Fruit fly (Drosophila melanogaster) whole organism, embryonic: Measurements from ENCODE around the gene Cpr31A.

Source experiments
- Asciz ChIP-seq: fragments of 200-800 bp; sonication (Bioruptor generic); optimal IDR thresholded peaks from 2 replicates; lab custom pipeline; 2017; ENCODE audit warnings: missing biosample characterization, mild to moderate bottlenecking, missing genetic modification characterization, missing genetic modification reagents
- B-H1 ChIP-seq: fragments of 200-800 bp; sonication (Bioruptor generic); IDR thresholded peaks from 3 replicates; pipeline ENCODE4 v1.3.6; 2022; ENCODE audit warnings: missing biosample characterization, missing genetic modification characterization
- BEAF-32 ChIP-seq: fragments of 200-800 bp; sonication (Bioruptor generic); optimal IDR thresholded peaks from 3 replicates; lab custom pipeline; 2017; ENCODE audit warnings: missing biosample characterization, missing genetic modification characterization, mild to moderate bottlenecking, moderate library complexity, missing genetic modification reagents
- CG1024 ChIP-seq: fragments of 200-800 bp; sonication (Bioruptor generic); IDR thresholded peaks from 2 replicates; pipeline ENCODE4 v1.3.6; 2022; ENCODE audit warnings: missing biosample characterization, missing genetic modification characterization
- CG10366 ChIP-seq: fragments of 200-800 bp; sonication (Bioruptor generic); IDR thresholded peaks from 2 replicates; pipeline ENCODE4 v1.3.6; 2022; ENCODE audit warnings: missing biosample characterization, missing genetic modification characterization
- CG10543 ChIP-seq: fragments of 200-800 bp; sonication (Bioruptor generic); optimal IDR thresholded peaks from 3 replicates; lab custom pipeline; 2017; ENCODE audit warnings: missing biosample characterization, mild to moderate bottlenecking, missing genetic modification characterization, moderate library complexity
- CG10654 ChIP-seq: fragments of 200-800 bp; sonication (Bioruptor generic); optimal IDR thresholded peaks from 2 replicates; lab custom pipeline; 2016; ENCODE audit warnings: missing biosample characterization, missing genetic modification characterization
- CG11093 ChIP-seq: fragments of 200-800 bp; sonication (Bioruptor generic); IDR thresholded peaks from 3 replicates; pipeline ENCODE4 v1.3.6; 2022; ENCODE audit warnings: missing biosample characterization, missing genetic modification characterization
- CG11696 ChIP-seq: fragments of 200-800 bp; sonication (Bioruptor generic); IDR thresholded peaks from 2 replicates; pipeline ENCODE4 v1.3.6; 2022; ENCODE audit warnings: missing biosample characterization, missing genetic modification characterization
- CG12219 ChIP-seq: fragments of 200-800 bp; sonication (Bioruptor generic); optimal IDR thresholded peaks from 3 replicates; lab custom pipeline; 2018; ENCODE audit warnings: missing biosample characterization, mild to moderate bottlenecking, missing genetic modification characterization
- CG12942 ChIP-seq: fragments of 200-800 bp; sonication (Bioruptor generic); optimal IDR thresholded peaks from 3 replicates; lab custom pipeline; 2016; ENCODE audit warnings: missing biosample characterization, missing genetic modification characterization
- CG1602 ChIP-seq: fragments of 200-800 bp; sonication (Bioruptor generic); optimal IDR thresholded peaks from 3 replicates; lab custom pipeline; 2016; ENCODE audit warnings: missing biosample characterization, missing genetic modification characterization
- CG17385 ChIP-seq: fragments of 200-800 bp; sonication (Bioruptor generic); optimal IDR thresholded peaks from 3 replicates; lab custom pipeline; 2018; ENCODE audit warnings: missing biosample characterization, mild to moderate bottlenecking, missing genetic modification characterization
- CG17912 ChIP-seq: fragments of 200-800 bp; sonication (Bioruptor generic); optimal IDR thresholded peaks from 2 replicates; lab custom pipeline; 2018; ENCODE audit warnings: missing biosample characterization, mild to moderate bottlenecking, missing genetic modification characterization
- CG2116 ChIP-seq: fragments of 200-800 bp; sonication (Bioruptor generic); optimal IDR thresholded peaks from 3 replicates; lab custom pipeline; 2018; ENCODE audit warnings: missing biosample characterization, mild to moderate bottlenecking, missing genetic modification characterization
- CG2678 ChIP-seq: fragments of 200-800 bp; sonication (Bioruptor generic); optimal IDR thresholded peaks from 3 replicates; lab custom pipeline; 2019; ENCODE audit warnings: missing biosample characterization, mild to moderate bottlenecking, missing genetic modification characterization, moderate library complexity
- CG2875 ChIP-seq: fragments of 200-800 bp; sonication (Bioruptor generic); optimal IDR thresholded peaks from 2 replicates; lab custom pipeline; 2017; ENCODE audit warnings: missing biosample characterization, mild to moderate bottlenecking, missing genetic modification characterization, missing genetic modification reagents
- CG3726 ChIP-seq: fragments of 200-800 bp; sonication (Bioruptor generic); IDR thresholded peaks from 3 replicates; pipeline ENCODE4, ENCODE4 v1.3.6; 2022; ENCODE audit warnings: missing biosample characterization, missing genetic modification characterization
- CG3847 ChIP-seq: fragments of 200-800 bp; sonication (Bioruptor generic); IDR thresholded peaks from 2 replicates; pipeline ENCODE4 v1.3.6; 2022; ENCODE audit warnings: missing biosample characterization, missing genetic modification characterization
- CG42726 ChIP-seq: fragments of 200-800 bp; sonication (Bioruptor generic); IDR thresholded peaks from 2 replicates; pipeline ENCODE4 v1.3.6; 2022; ENCODE audit warnings: missing biosample characterization, missing genetic modification characterization; ENCODE audit not compliant: partially characterized antibody
- CG6683 ChIP-seq: fragments of 200-800 bp; sonication (Bioruptor generic); optimal IDR thresholded peaks from 2 replicates; lab custom pipeline; 2017; ENCODE audit warnings: missing biosample characterization, mild to moderate bottlenecking, missing genetic modification characterization, missing genetic modification reagents
- CG6854 ChIP-seq: fragments of 200-800 bp; sonication (Bioruptor generic); optimal IDR thresholded peaks from 3 replicates; lab custom pipeline; 2017; ENCODE audit warnings: missing biosample characterization, mild to moderate bottlenecking, missing genetic modification characterization
- CG7987 ChIP-seq: fragments of 200-800 bp; sonication (Bioruptor generic); optimal IDR thresholded peaks from 2 replicates; lab custom pipeline; 2018; ENCODE audit warnings: missing biosample characterization, mild to moderate bottlenecking, missing genetic modification characterization, moderate library complexity
- CG8089 ChIP-seq: fragments of 200-800 bp; sonication (Bioruptor generic); optimal IDR thresholded peaks from 3 replicates; lab custom pipeline; 2016; ENCODE audit warnings: missing biosample characterization, missing genetic modification characterization
- CG8388 ChIP-seq: fragments of 200-800 bp; sonication (Bioruptor generic); optimal IDR thresholded peaks from 2 replicates; lab custom pipeline; 2019; ENCODE audit warnings: missing biosample characterization, mild to moderate bottlenecking, missing genetic modification characterization, moderate library complexity
- Camta ChIP-seq: fragments of 200-800 bp; sonication (Bioruptor generic); optimal IDR thresholded peaks from 2 replicates; lab custom pipeline; 2016; ENCODE audit warnings: missing biosample characterization, missing genetic modification characterization
- Chrac-16 ChIP-seq: fragments of 200-800 bp; sonication (Bioruptor generic); optimal IDR thresholded peaks from 3 replicates; lab custom pipeline; 2016; ENCODE audit warnings: missing biosample characterization, missing genetic modification characterization
- D19A ChIP-seq: fragments of 200-800 bp; optimal IDR thresholded peaks from 3 replicates; lab custom pipeline; 2019; ENCODE audit warnings: missing biosample characterization, mild to moderate bottlenecking, missing genetic modification characterization, moderate library complexity
- Fer2 ChIP-seq: fragments of 200-800 bp; sonication (Bioruptor generic); optimal IDR thresholded peaks from 2 replicates; lab custom pipeline; 2018; ENCODE audit warnings: missing biosample characterization, mild to moderate bottlenecking, missing genetic modification characterization, moderate library complexity
- Hmx ChIP-seq: fragments of 200-800 bp; sonication (Bioruptor generic); optimal IDR thresholded peaks from 2 replicates; lab custom pipeline; 2016; ENCODE audit warnings: missing biosample characterization, missing genetic modification characterization
- Kr ChIP-seq: fragments of 200-800 bp; sonication (Bioruptor generic); optimal IDR thresholded peaks from 2 replicates; lab custom pipeline; 2017; ENCODE audit warnings: missing biosample characterization, mild to moderate bottlenecking, missing genetic modification characterization
- MTF-1 ChIP-seq: fragments of 200-800 bp; sonication (Bioruptor generic); optimal IDR thresholded peaks from 2 replicates; lab custom pipeline; 2018; ENCODE audit warnings: missing biosample characterization, mild to moderate bottlenecking, missing genetic modification characterization, borderline replicate concordance
- Nf-YA ChIP-seq: fragments of 200-800 bp; sonication (Bioruptor generic); IDR thresholded peaks from 2 replicates; pipeline ENCODE4 v1.3.6; 2022; ENCODE audit warnings: missing biosample characterization, missing genetic modification characterization
- PHDP ChIP-seq: fragments of 200-800 bp; sonication (Bioruptor generic); optimal IDR thresholded peaks from 3 replicates; lab custom pipeline; 2018; ENCODE audit warnings: missing biosample characterization, mild to moderate bottlenecking, missing genetic modification characterization, moderate library complexity
- Pdp1 ChIP-seq, 2 experiments: fragments of 200-800 bp; sonication (Bioruptor generic); optimal IDR thresholded peaks; 3 replicates each; lab custom pipeline; 2016; ENCODE audit warnings: missing biosample characterization in 2 of 2, missing genetic modification characterization in 2 of 2, mild to moderate bottlenecking in 1 of 2, moderate library complexity in 1 of 2
- Spps ChIP-seq: fragments of 200-800 bp; sonication (Bioruptor generic); optimal IDR thresholded peaks from 2 replicates; lab custom pipeline; 2018; ENCODE audit warnings: missing biosample characterization, mild to moderate bottlenecking, missing genetic modification characterization
- Ssrp ChIP-seq: fragments of 200-800 bp; sonication (Bioruptor generic); optimal IDR thresholded peaks from 2 replicates; lab custom pipeline; 2018; ENCODE audit warnings: missing biosample characterization, mild to moderate bottlenecking, missing genetic modification characterization, moderate library complexity
- ase ChIP-seq: fragments of 200-800 bp; sonication (Bioruptor generic); IDR thresholded peaks from 3 replicates; pipeline ENCODE4 v1.3.6; 2022; ENCODE audit warnings: missing biosample characterization, missing genetic modification characterization
- az2 ChIP-seq: fragments of 200-800 bp; sonication (Bioruptor generic); optimal IDR thresholded peaks from 3 replicates; lab custom pipeline; 2016; ENCODE audit warnings: missing biosample characterization, missing genetic modification characterization
- dysf ChIP-seq: fragments of 200-800 bp; sonication (Bioruptor generic); IDR thresholded peaks from 3 replicates; pipeline ENCODE4 v1.3.6; 2022; ENCODE audit warnings: missing biosample characterization, missing genetic modification characterization
- fd102C ChIP-seq: fragments of 200-800 bp; sonication (Bioruptor generic); optimal IDR thresholded peaks from 2 replicates; lab custom pipeline; 2018; ENCODE audit warnings: missing biosample characterization, mild to moderate bottlenecking, missing genetic modification characterization, moderate library complexity
- jumu ChIP-seq: fragments of 200-800 bp; sonication (Bioruptor generic); optimal IDR thresholded peaks from 3 replicates; lab custom pipeline; 2016; ENCODE audit warnings: missing biosample characterization, missing genetic modification characterization
- lmd ChIP-seq: fragments of 200-800 bp; sonication (Bioruptor generic); IDR thresholded peaks from 2 replicates; pipeline ENCODE4 v1.3.6; 2022; ENCODE audit warnings: missing biosample characterization, missing genetic modification characterization
- peb ChIP-seq: fragments of 200-800 bp; sonication (Bioruptor generic); IDR thresholded peaks from 2 replicates; pipeline ENCODE4 v1.3.6; 2022; ENCODE audit warnings: missing biosample characterization, missing genetic modification characterization
- run ChIP-seq: fragments of 200-800 bp; sonication (Bioruptor generic); optimal IDR thresholded peaks from 3 replicates; lab custom pipeline; 2018; ENCODE audit warnings: missing biosample characterization, mild to moderate bottlenecking, missing genetic modification characterization
- scrt ChIP-seq: fragments of 200-800 bp; sonication (Bioruptor generic); optimal IDR thresholded peaks from 2 replicates; lab custom pipeline; 2018; ENCODE audit warnings: missing biosample characterization, mild to moderate bottlenecking, missing genetic modification characterization, moderate library complexity
- sqz ChIP-seq: fragments of 200-800 bp; sonication (Bioruptor generic); optimal IDR thresholded peaks from 3 replicates; lab custom pipeline; 2018; ENCODE audit warnings: missing biosample characterization, mild to moderate bottlenecking, missing genetic modification characterization
- trh ChIP-seq: fragments of 200-800 bp; sonication (Bioruptor generic); optimal IDR thresholded peaks from 2 replicates; lab custom pipeline; 2016; ENCODE audit warnings: missing biosample characterization, missing genetic modification characterization

Cpr31A gene

DNA sequence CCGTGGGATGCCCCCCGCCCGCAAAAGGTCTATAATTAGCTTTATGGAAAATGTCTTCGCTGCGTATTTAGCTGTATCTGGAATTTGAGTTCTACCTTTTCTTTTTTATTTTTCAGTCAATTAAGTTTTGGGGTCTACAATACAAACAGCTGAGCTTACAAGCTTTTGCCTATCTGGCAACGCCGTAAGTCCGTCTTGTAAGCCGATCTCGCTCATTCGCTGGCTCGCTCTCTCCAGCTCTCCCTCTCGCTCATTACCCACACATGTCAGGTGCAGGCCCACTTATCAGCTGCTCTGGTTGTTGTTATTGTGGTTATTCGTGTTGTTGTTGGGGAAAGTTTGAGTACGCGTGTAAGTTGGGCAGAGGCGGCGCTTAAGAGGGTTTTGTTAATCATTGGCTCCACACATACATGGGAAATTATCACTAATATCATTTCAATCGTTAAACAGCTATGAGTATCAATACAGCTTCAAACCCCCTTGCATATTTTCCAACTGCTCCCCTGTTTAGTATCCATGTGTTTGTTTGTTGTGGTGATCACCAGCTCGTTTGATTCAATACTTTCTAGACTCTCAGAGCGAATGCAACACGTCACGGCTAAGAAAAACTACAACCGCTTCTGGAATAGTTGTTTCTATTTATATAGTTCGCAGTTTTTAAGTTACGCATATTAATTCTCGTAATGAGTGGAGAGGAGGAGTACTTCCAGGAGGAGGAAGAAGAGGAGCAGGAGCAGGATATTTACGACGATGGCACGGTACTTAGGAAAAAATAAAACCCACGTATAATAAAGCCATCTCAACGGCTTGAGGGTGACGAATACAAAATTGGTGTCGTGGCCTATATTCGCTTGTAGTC lies 44.0 kb upstream of the Cpr31A start (continued):
- TF ChIP-seq ase (GFP tag; lab: Robert Waterston, UW) (peak; percentile 97), CG8388 (GFP tag; lab: Kevin White, UChicago) (peak; percentile 90), BEAF-32 (no peak), CG17385 (GFP tag; lab: Kevin White, UChicago) (peak; percentile 93), Camta (peak; percentile 96), PHDP (tag; lab: Kevin White, UChicago) (peak; percentile 97), CG10543 (GFP tag; lab: Kevin White, UChicago) (peak; percentile 92), CG2116 (GFP tag; lab: Kevin White, UChicago) (peak; percentile 62), trh (GFP tag; lab: Kevin White, UChicago) (peak; percentile 86), Chrac-16 (peak; percentile 98), Asciz (GFP tag; lab: Kevin White, UChicago) (peak; percentile 91), fd102C (GFP tag; lab: Kevin White, UChicago) (peak; percentile 1), dysf (peak; percentile 98), sqz (GFP tag; lab: Kevin White, UChicago) (peak; percentile 88), B-H1 (GFP tag; lab: Robert Waterston, UW) (peak; percentile 96), CG6683 (GFP tag; lab: Kevin White, UChicago) (peak; percentile 90), CG1602 (GFP tag; lab: Kevin White, UChicago) (peak; percentile 96), CG3847 (GFP tag; lab: Robert Waterston, UW) (peak; percentile 98), CG10654 (GFP tag; lab: Kevin White, UChicago) (peak; percentile 95), D19A (tag; lab: Kevin White, UChicago) (peak; percentile 91), Kr (GFP tag; lab: Kevin White, UChicago) (no peak), Spps (tag; lab: Kevin White, UChicago) (peak; percentile 89), CG7987 (peak; percentile 95), CG11093 (GFP tag; lab: Robert Waterston, UW) (peak; percentile 96), CG6854 (GFP tag; lab: Kevin White, UChicago) (peak; percentile 91), scrt (GFP tag; lab: Kevin White, UChicago) (peak; percentile 91), CG1024 (peak; percentile 91), CG12219 (GFP tag; lab: Kevin White, UChicago) (peak; percentile 97), CG8089 (peak; percentile 96), run (peak; percentile 89), az2 (GFP tag; lab: Kevin White, UChicago) (peak; percentile 98), jumu (GFP tag; lab: Kevin White, UChicago) (peak; percentile 98), CG42726 (GFP tag; lab: Robert Waterston, UW) (no peak), CG3726 (GFP tag; lab: Robert Waterston, UW) (peak; percentile 89; the same call in 2 of the 3 replicates), Ssrp (tag; lab: Kevin White, UChicago) (peak; percentile 91), Pdp1 (GFP tag; optimal IDR thresholded peaks at IDR 0.05; lab: Kevin White, UChicago) (peak; percentile 96 to 98), Fer2 (peak; percentile 94), CG2678 (tag; lab: Kevin White, UChicago) (peak; percentile 97), CG2875 (GFP tag; lab: Kevin White, UChicago) (peak; percentile 90), CG17912 (GFP tag; lab: Kevin White, UChicago) (peak; percentile 95), MTF-1 (GFP tag; lab: Kevin White, UChicago) (peak; percentile 91), lmd (GFP tag; lab: Robert Waterston, UW) (peak; percentile 98), Nf-YA (GFP tag; lab: Robert Waterston, UW) (peak; percentile 95), CG11696 (GFP tag; lab: Robert Waterston, UW) (peak; percentile 90), CG10366 (peak; percentile 98), CG12942 (peak; percentile 96), Hmx (GFP tag; lab: Kevin White, UChicago) (peak; percentile 94), peb (GFP tag; lab: Robert Waterston, UW) (peak; percentile 93)
